Worm (Caenorhabditis elegans): Measurements from ENCODE around the gene C46H3.1.

DNA sequence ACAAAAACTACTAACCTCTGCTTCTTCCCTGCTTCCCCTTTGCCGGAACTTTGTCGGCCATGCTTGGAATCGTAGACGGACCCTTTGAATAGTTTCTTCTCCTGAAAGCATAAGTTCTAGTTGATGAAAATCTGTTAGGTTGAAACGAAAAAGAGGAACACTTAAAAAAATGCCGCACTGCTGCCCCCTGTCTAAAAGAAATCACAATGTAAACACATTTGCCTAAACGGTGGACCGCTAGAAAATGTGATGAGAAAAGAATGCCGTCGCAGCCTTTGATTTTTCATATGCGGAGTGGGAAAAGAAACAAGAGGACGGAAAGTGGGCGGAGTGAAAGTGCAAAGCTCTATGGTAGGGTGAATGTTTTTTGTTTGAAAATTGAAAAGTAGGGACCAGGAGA, 3.2 kb upstream of the C46H3.1 start, which contains the start of gene T13G4.7:
- TF ChIP-seq nhr-237 (tag; optimal IDR thresholded peaks at IDR 0.05) (no peak), pha-4 (tag; optimal IDR thresholded peaks at IDR 0.05) (no peak), cnd-1 (tag; optimal IDR thresholded peaks at IDR 0.05) (no peak), nhr-76 (tag; optimal IDR thresholded peaks at IDR 0.05) (no peak), elt-1 (tag; optimal IDR thresholded peaks at IDR 0.05; ENCODE audit: borderline replicate concordance, insufficient read depth) (no peak), elt-3 (tag; optimal IDR thresholded peaks at IDR 0.05) (no peak), mls-2 (tag; optimal IDR thresholded peaks at IDR 0.05) (no peak), nhr-28 (tag; optimal IDR thresholded peaks at IDR 0.05) (no peak), unc-39 (tag; optimal IDR thresholded peaks at IDR 0.05) (no peak), ceh-83 (GFP tag; optimal IDR thresholded peaks at IDR 0.05) (no peak), ham-2 (GFP tag; optimal IDR thresholded peaks at IDR 0.05) (no peak), lin-13 (tag; optimal IDR thresholded peaks at IDR 0.05) (no peak), lin-32 (GFP tag; optimal IDR thresholded peaks at IDR 0.05) (no peak)
